Fruit fly (Drosophila melanogaster) whole organism, adult: ENCODE data around the gene B4.

Source experiments
- CG7101 ChIP-seq: fragments of 200-800 bp; sonication (Bioruptor generic); optimal IDR thresholded peaks from 2 replicates; lab custom pipeline; 2018; ENCODE audit warnings: missing biosample characterization, mild to moderate bottlenecking, missing genetic modification characterization, moderate library complexity
- cnc ChIP-seq, 2 experiments: fragments of >200 bp; optimal IDR thresholded peaks; 2 replicates each; lab custom pipeline; 2017
- toe ChIP-seq: fragments of 200-800 bp; sonication (Bioruptor generic); optimal IDR thresholded peaks from 2 replicates; lab custom pipeline; 2016; ENCODE audit warnings: missing biosample characterization, missing genetic modification characterization

DNA sequence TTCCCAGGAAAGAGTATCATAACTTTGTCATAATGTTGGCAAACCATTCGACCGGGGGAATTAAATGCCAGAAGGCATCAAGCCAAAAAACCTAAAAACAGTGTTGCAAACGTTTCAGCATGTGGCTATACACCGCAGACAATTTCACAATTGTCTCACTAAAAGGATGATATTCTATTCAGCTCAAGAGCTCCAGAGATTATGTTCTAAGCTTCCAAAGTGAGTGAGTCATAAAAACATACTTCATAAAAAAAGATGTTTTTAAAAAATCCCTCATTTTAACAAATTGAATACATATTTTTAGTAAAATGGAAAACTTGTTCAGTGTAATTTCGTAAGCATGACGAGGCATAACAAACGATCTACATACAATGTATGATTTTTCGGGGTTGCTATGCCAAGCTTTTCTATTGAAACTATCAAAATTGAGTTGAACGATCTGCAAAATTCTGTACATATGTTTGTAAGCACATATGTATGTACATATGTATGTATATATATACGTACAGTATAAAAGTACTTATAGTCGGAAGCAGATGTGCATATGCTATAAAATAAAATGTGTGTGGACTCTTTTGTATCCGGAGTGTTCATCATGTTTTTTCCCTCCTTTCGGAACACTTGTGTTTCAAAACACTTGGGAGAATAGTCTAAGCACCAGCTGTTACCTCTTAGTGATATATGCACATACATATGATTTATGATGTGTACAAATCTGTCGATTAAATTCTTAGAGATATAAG lies 34.0 kb downstream of the B4 start:
- TF ChIP-seq CG7101 (tag; lab: Kevin White, UChicago) (no peak), toe (GFP tag; lab: Kevin White, UChicago) (no peak), cnc (optimal IDR thresholded peaks at IDR 0.05; lab: Kevin White, UChicago) (no peak)
